Worm (Caenorhabditis elegans) whole organism, mixed stage, embryonic: ENCODE results near the gene tig-3.

Source experiments
- blmp-1 ChIP-seq: fragments of 150-350 bp; optimal IDR thresholded peaks from 2 replicates; lab custom pipeline; 2014; ENCODE audit warnings: missing biosample characterization, missing genetic modification characterization
- ceh-39 ChIP-seq: fragments of 150-350 bp; optimal IDR thresholded peaks from 2 replicates; lab custom pipeline; 2014; ENCODE audit warnings: missing biosample characterization, missing genetic modification characterization
- elt-3 ChIP-seq: fragments of 150-350 bp; optimal IDR thresholded peaks from 2 replicates; lab custom pipeline; 2014; ENCODE audit warnings: missing biosample characterization, missing genetic modification characterization
- lin-13 ChIP-seq: fragments of 150-350 bp; optimal IDR thresholded peaks from 2 replicates; lab custom pipeline; 2014; ENCODE audit warnings: missing biosample characterization, missing genetic modification characterization
- lsy-2 ChIP-seq: fragments of 150-350 bp; optimal IDR thresholded peaks from 2 replicates; lab custom pipeline; 2014; ENCODE audit warnings: missing biosample characterization, missing genetic modification characterization
- mep-1 ChIP-seq: fragments of 150-350 bp; optimal IDR thresholded peaks from 2 replicates; lab custom pipeline; 2017; ENCODE audit warnings: missing biosample characterization, missing genetic modification reagents, missing genetic modification characterization, inconsistent platforms
- nhr-12 ChIP-seq: fragments of 150-350 bp; optimal IDR thresholded peaks from 2 replicates; lab custom pipeline; 2014; ENCODE audit warnings: missing biosample characterization, missing genetic modification characterization
- nhr-237 ChIP-seq: fragments of 150-350 bp; optimal IDR thresholded peaks from 2 replicates; lab custom pipeline; 2014; ENCODE audit warnings: missing biosample characterization, missing genetic modification characterization
- nhr-28 ChIP-seq: fragments of 150-350 bp; optimal IDR thresholded peaks from 2 replicates; lab custom pipeline; 2014; ENCODE audit warnings: missing biosample characterization, missing genetic modification characterization
- sem-2 ChIP-seq: fragments of 200-800 bp; sonication (Bioruptor generic); optimal IDR thresholded peaks from 2 replicates; lab custom pipeline; 2018; ENCODE audit warnings: mild to moderate bottlenecking, missing genetic modification characterization, missing compliant biosample characterization
- sptf-1 ChIP-seq: sonication (generic microtip); optimal IDR thresholded peaks from 2 replicates; lab custom pipeline; 2017; ENCODE audit warnings: mild to moderate bottlenecking, missing genetic modification characterization, moderate library complexity, missing compliant biosample characterization
- unc-39 ChIP-seq: fragments of 150-350 bp; optimal IDR thresholded peaks from 2 replicates; lab custom pipeline; 2014; ENCODE audit warnings: missing biosample characterization, missing genetic modification characterization

ce11 chrII:15256932-15257331 lies 5.3 kb upstream of the tig-3 start:
- TF ChIP-seq ceh-39 (tag; lab: Kevin White, UChicago) (no peak), lin-13 (tag; lab: Kevin White, UChicago) (no peak), elt-3 (tag; lab: Kevin White, UChicago) (no peak), nhr-12 (tag; lab: Kevin White, UChicago) (no peak), blmp-1 (tag; lab: Kevin White, UChicago) (no peak), nhr-28 (tag; lab: Kevin White, UChicago) (no peak), nhr-237 (tag; lab: Kevin White, UChicago) (no peak), lsy-2 (tag; lab: Kevin White, UChicago) (no peak), sptf-1 (tag; lab: Kevin White, UChicago) (no peak), unc-39 (tag; lab: Kevin White, UChicago) (no peak), mep-1 (tag; lab: Kevin White, UChicago) (no peak), sem-2 (GFP tag; lab: Kevin White, UChicago) (no peak)
